Worm (Caenorhabditis elegans) whole organism, L4 larva: Measurements from ENCODE around the gene timm-17B.2.

Source experiments
- F10B5.3 ChIP-seq: sonication (generic microtip); optimal IDR thresholded peaks from 2 replicates; lab custom pipeline; 2016; ENCODE audit warnings: mild to moderate bottlenecking, missing genetic modification characterization, missing compliant biosample characterization
- F26F4.8 ChIP-seq: fragments of 200-800 bp; sonication (Bioruptor generic); conservative IDR thresholded peaks from 2 replicates; pipeline ENCODE4 v1.3.6; 2022; ENCODE audit warnings: missing genetic modification characterization, missing compliant biosample characterization
- F44E2.7 ChIP-seq: fragments of 200-800 bp; sonication (Bioruptor generic); IDR thresholded peaks from 2 replicates; pipeline ENCODE4 v2.1.2; 2022; ENCODE audit warnings: missing genetic modification characterization, missing compliant biosample characterization
- T20F7.1 ChIP-seq: fragments of 200-800 bp; sonication (Bioruptor generic); optimal IDR thresholded peaks from 2 replicates; lab custom pipeline; 2018; ENCODE audit warnings: mild to moderate bottlenecking, missing genetic modification characterization, missing compliant biosample characterization
- Y5F2A.4 ChIP-seq: fragments of 200-800 bp; sonication (Bioruptor generic); optimal IDR thresholded peaks from 2 replicates; lab custom pipeline; 2018; ENCODE audit warnings: mild to moderate bottlenecking, missing genetic modification characterization, missing compliant biosample characterization
- aha-1 ChIP-seq: fragments of 150-350 bp; peaks from one replicate; lab custom pipeline; 2014; ENCODE audit warnings: missing biosample characterization, missing genetic modification characterization
- aly-2 ChIP-seq: sonication (generic microtip); optimal IDR thresholded peaks from 2 replicates; lab custom pipeline; 2018; ENCODE audit warnings: missing biosample characterization, missing genetic modification characterization
- ama-1 ChIP-seq: fragments of 150-350 bp; optimal IDR thresholded peaks from 2 replicates; lab custom pipeline; 2014; ENCODE audit warnings: inconsistent platforms, mixed read lengths
- attf-4 ChIP-seq: sonication (generic microtip); optimal IDR thresholded peaks from 3 replicates; lab custom pipeline; 2017; ENCODE audit warnings: missing biosample characterization, missing genetic modification characterization
- ceh-20 ChIP-seq: fragments of 200-800 bp; sonication (Bioruptor generic); IDR thresholded peaks from 2 replicates; pipeline ENCODE4 v1.3.6; 2022; ENCODE audit warnings: missing genetic modification reagents, missing genetic modification characterization, missing compliant biosample characterization
- ceh-28 ChIP-seq: fragments of 150-350 bp; optimal IDR thresholded peaks from 2 replicates; lab custom pipeline; 2014; ENCODE audit warnings: missing biosample characterization, missing genetic modification reagents, missing genetic modification characterization
- ceh-62 ChIP-seq: sonication (generic microtip); optimal IDR thresholded peaks from 2 replicates; lab custom pipeline; 2017; ENCODE audit warnings: missing biosample characterization, missing genetic modification characterization
- ceh-82 ChIP-seq: sonication (generic microtip); optimal IDR thresholded peaks from 2 replicates; lab custom pipeline; 2017; ENCODE audit warnings: missing biosample characterization, missing genetic modification characterization
- ces-1 ChIP-seq: fragments of 150-350 bp; sonication (generic microtip); optimal IDR thresholded peaks from 4 replicates; lab custom pipeline; 2014; ENCODE audit warnings: missing biosample characterization, missing genetic modification reagents, missing genetic modification characterization
- cey-2 ChIP-seq: sonication (generic microtip); optimal IDR thresholded peaks from 3 replicates; lab custom pipeline; 2017; ENCODE audit warnings: missing genetic modification characterization, mild to moderate bottlenecking, missing compliant biosample characterization, antibody characterized with exemption, borderline replicate concordance; ENCODE audit not compliant: insufficient read depth
- daf-19 ChIP-seq: fragments of 200-800 bp; sonication (Bioruptor generic); conservative IDR thresholded peaks from 2 replicates; pipeline ENCODE4 v1.3.6; 2022; ENCODE audit warnings: missing genetic modification characterization, missing compliant biosample characterization
- daf-8 ChIP-seq: fragments of 200-800 bp; sonication (Bioruptor generic); IDR thresholded peaks from 2 replicates; pipeline ENCODE4 v1.3.6; 2022; ENCODE audit warnings: missing genetic modification characterization, missing compliant biosample characterization
- dmd-9 ChIP-seq: fragments of 200-800 bp; sonication (Bioruptor generic); IDR thresholded peaks from 2 replicates; pipeline ENCODE4 v1.3.6; 2022; ENCODE audit warnings: missing genetic modification reagents, missing genetic modification characterization, missing compliant biosample characterization
- dpl-1 ChIP-seq: fragments of 150-350 bp; optimal IDR thresholded peaks from 2 replicates; lab custom pipeline; 2014; ENCODE audit warnings: missing biosample characterization, missing genetic modification reagents, missing genetic modification characterization
- duxl-1 ChIP-seq: sonication (generic microtip); optimal IDR thresholded peaks from 2 replicates; lab custom pipeline; 2016; ENCODE audit warnings: mild to moderate bottlenecking, missing genetic modification characterization, moderate library complexity, missing compliant biosample characterization; ENCODE audit not compliant: poor library complexity
- dve-1 ChIP-seq: sonication (generic microtip); optimal IDR thresholded peaks from 2 replicates; lab custom pipeline; 2017; ENCODE audit warnings: antibody characterized with exemption, mild to moderate bottlenecking, missing genetic modification characterization, missing compliant biosample characterization; ENCODE audit not compliant: insufficient read depth
- egl-27 ChIP-seq: sonication (generic microtip); optimal IDR thresholded peaks from 3 replicates; lab custom pipeline; 2017; ENCODE audit warnings: missing biosample characterization, missing genetic modification reagents, missing genetic modification characterization
- fkh-10 ChIP-seq: fragments of 150-350 bp; optimal IDR thresholded peaks from 2 replicates; lab custom pipeline; 2014; ENCODE audit warnings: missing biosample characterization, missing genetic modification reagents, missing genetic modification characterization
- hmg-1.1 ChIP-seq: fragments of 200-800 bp; sonication (Bioruptor generic); IDR thresholded peaks from 2 replicates; pipeline ENCODE4 v1.3.6; 2022; ENCODE audit warnings: missing genetic modification reagents, missing genetic modification characterization, missing compliant biosample characterization
- lsy-2 ChIP-seq, 2 experiments: fragments of 150-350 bp in 1 of 2; sonication (generic microtip) in 1 of 2; optimal IDR thresholded peaks; 2 replicates each; lab custom pipeline; 2014 to 2017; ENCODE audit warnings: missing biosample characterization in 2 of 2, missing genetic modification characterization in 2 of 2
- madf-5 ChIP-seq, 2 experiments: fragments of 200-800 bp; sonication (Bioruptor generic); IDR thresholded peaks; 2 replicates each; pipeline ENCODE4 v1.3.6; 2022; ENCODE audit warnings: missing compliant biosample characterization in 2 of 2, missing genetic modification characterization in 2 of 2
- madf-9 ChIP-seq: fragments of 200-800 bp; sonication (Bioruptor generic); conservative IDR thresholded peaks from 2 replicates; pipeline ENCODE4 v1.3.6; 2022; ENCODE audit warnings: missing genetic modification reagents, missing genetic modification characterization, missing compliant biosample characterization
- mes-2 ChIP-seq: sonication (generic microtip); optimal IDR thresholded peaks from 2 replicates; lab custom pipeline; 2016; ENCODE audit warnings: missing genotype, mild to moderate bottlenecking, missing genetic modification characterization, missing compliant biosample characterization; ENCODE audit not compliant: poor library complexity, severe bottlenecking
- mxl-2 ChIP-seq: fragments of 200-800 bp; sonication (Bioruptor generic); conservative IDR thresholded peaks from 2 replicates; pipeline ENCODE4 v1.3.6; 2022; ENCODE audit warnings: missing genetic modification reagents, missing genetic modification characterization, missing compliant biosample characterization
- mxl-3 ChIP-seq: fragments of 200-800 bp; sonication (Bioruptor generic); optimal IDR thresholded peaks from 2 replicates; lab custom pipeline; 2018; ENCODE audit warnings: mild to moderate bottlenecking, missing genetic modification characterization, missing compliant biosample characterization
- nhr-10 ChIP-seq: fragments of 150-350 bp; optimal IDR thresholded peaks from 2 replicates; lab custom pipeline; 2014; ENCODE audit warnings: missing biosample characterization, missing genetic modification characterization
- nhr-102 ChIP-seq: sonication (generic microtip); optimal IDR thresholded peaks from 2 replicates; lab custom pipeline; 2016; ENCODE audit warnings: mild to moderate bottlenecking, missing genetic modification characterization, moderate library complexity, missing compliant biosample characterization
- nhr-11 ChIP-seq: fragments of 150-350 bp; optimal IDR thresholded peaks from 2 replicates; lab custom pipeline; 2014; ENCODE audit warnings: missing biosample characterization, missing genetic modification characterization
- nhr-237 ChIP-seq: sonication (generic microtip); optimal IDR thresholded peaks from 2 replicates; lab custom pipeline; 2017; ENCODE audit warnings: missing biosample characterization, missing genetic modification characterization
- nhr-25 ChIP-seq: sonication (generic microtip); optimal IDR thresholded peaks from 2 replicates; lab custom pipeline; 2017; ENCODE audit warnings: missing genetic modification characterization, mild to moderate bottlenecking, missing compliant biosample characterization, antibody characterized with exemption, moderate library complexity, borderline replicate concordance; ENCODE audit not compliant: insufficient read depth
- nhr-28 ChIP-seq: fragments of 150-350 bp; optimal IDR thresholded peaks from 2 replicates; lab custom pipeline; 2014; ENCODE audit warnings: missing biosample characterization, missing genetic modification characterization
- nhr-42 ChIP-seq: fragments of 200-800 bp; sonication (Bioruptor generic); IDR thresholded peaks from 2 replicates; pipeline ENCODE4 v1.3.6; 2022; ENCODE audit warnings: missing genetic modification characterization, missing compliant biosample characterization
- pha-4 ChIP-seq, 2 experiments: fragments of 150-350 bp in 1 of 2; fragments of 200-800 bp in 1 of 2; sonication (Bioruptor generic) in 1 of 2; IDR thresholded peaks in 1 of 2; optimal IDR thresholded peaks in 1 of 2; 2 replicates each; pipeline versions ENCODE4 v1.3.6 to Lab custom; 2014 to 2022; ENCODE audit warnings: missing genetic modification characterization in 2 of 2, missing genetic modification reagents in 2 of 2, missing biosample characterization in 1 of 2, missing compliant biosample characterization in 1 of 2
- pqm-1 ChIP-seq: sonication (generic microtip); optimal IDR thresholded peaks from 2 replicates; lab custom pipeline; 2017; ENCODE audit warnings: missing biosample characterization, missing genetic modification characterization
- rbr-2 ChIP-seq: sonication (generic microtip); optimal IDR thresholded peaks from 2 replicates; lab custom pipeline; 2016; ENCODE audit warnings: missing genotype, missing genetic modification characterization, missing compliant biosample characterization
- saeg-2 ChIP-seq: fragments of 200-800 bp; sonication (Bioruptor generic); IDR thresholded peaks from 2 replicates; pipeline ENCODE4 v1.3.6; 2022; ENCODE audit warnings: missing genetic modification reagents, missing genetic modification characterization, missing compliant biosample characterization
- set-16 ChIP-seq: fragments of 200-800 bp; sonication (Bioruptor generic); IDR thresholded peaks from 2 replicates; pipeline ENCODE4 v1.3.6; 2022; ENCODE audit warnings: missing genetic modification reagents, missing genetic modification characterization, missing compliant biosample characterization
- skn-1 ChIP-seq: fragments of 150-350 bp; optimal IDR thresholded peaks from 2 replicates; lab custom pipeline; 2014; ENCODE audit warnings: missing biosample characterization, missing genetic modification characterization
- snpc-1.2 ChIP-seq: fragments of 200-800 bp; sonication (Bioruptor generic); IDR thresholded peaks from 2 replicates; pipeline ENCODE4 v1.3.6; 2022; ENCODE audit warnings: missing genetic modification reagents, missing genetic modification characterization, missing compliant biosample characterization
- snpc-4 ChIP-seq: fragments of 150-350 bp; optimal IDR thresholded peaks from 2 replicates; lab custom pipeline; 2014; ENCODE audit warnings: missing biosample characterization, missing genetic modification characterization
- spr-3 ChIP-seq: fragments of 200-800 bp; sonication (Bioruptor generic); optimal IDR thresholded peaks from 2 replicates; lab custom pipeline; 2018; ENCODE audit warnings: mild to moderate bottlenecking, missing genetic modification characterization, missing compliant biosample characterization
- tag-97 ChIP-seq: fragments of 200-800 bp; sonication (Bioruptor generic); IDR thresholded peaks from 2 replicates; pipeline ENCODE4 v1.3.6; 2022; ENCODE audit warnings: missing genetic modification characterization, missing compliant biosample characterization
- unc-39 ChIP-seq: sonication (generic microtip); optimal IDR thresholded peaks from 2 replicates; lab custom pipeline; 2017; ENCODE audit warnings: missing biosample characterization, missing genetic modification characterization
- unc-62 ChIP-seq, 3 experiments: fragments of 150-350 bp in 1 of 3; sonication (generic microtip); optimal IDR thresholded peaks in 2 of 3; peaks in 1 of 3; 1 replicate in 1 of 3; 2 replicates in 2 of 3; lab custom pipeline; 2014 to 2017; ENCODE audit warnings: missing biosample characterization in 3 of 3, missing genetic modification characterization in 3 of 3, missing genetic modification reagents in 3 of 3, missing genotype in 1 of 3
- zag-1 ChIP-seq: fragments of 150-350 bp; optimal IDR thresholded peaks from 2 replicates; lab custom pipeline; 2014; ENCODE audit warnings: missing biosample characterization, missing genetic modification characterization
- zfp-2 ChIP-seq: sonication (generic microtip); optimal IDR thresholded peaks from 2 replicates; lab custom pipeline; 2016; ENCODE audit warnings: mild to moderate bottlenecking, missing genetic modification characterization, missing compliant biosample characterization

Gene timm-17B.2

ce11 chrIV:8377501-8377900 lies 18.9 kb upstream of the timm-17B.2 start, which contains the start of gene D2096.7 (continued):
- TF ChIP-seq cey-2 (tag; lab: Kevin White, UChicago) (no peak), T20F7.1 (peak; percentile 51), Y5F2A.4 (GFP tag; lab: Kevin White, UChicago) (peak; percentile 62), mes-2 (tag; lab: Kevin White, UChicago) (peak; percentile 28), ceh-82 (tag; lab: Kevin White, UChicago) (no peak), aha-1 (tag; lab: Kevin White, UChicago) (no peak), snpc-4 (tag; lab: Kevin White, UChicago) (no peak), unc-62 (GFP tag; optimal IDR thresholded peaks at IDR 0.05 in 1 of 2; lab: Kevin White, UChicago) (no peak), unc-62 (tag; optimal IDR thresholded peaks at IDR 0.05; lab: Kevin White, UChicago) (no peak), ceh-20 (GFP tag; lab: Robert Waterston, UW) (no peak), dmd-9 (GFP tag; lab: Robert Waterston, UW) (no peak), tag-97 (GFP tag; lab: Robert Waterston, UW) (no peak), skn-1 (tag; lab: Kevin White, UChicago) (no peak), fkh-10 (no peak), zfp-2 (tag; lab: Kevin White, UChicago) (no peak), ceh-28 (no peak), set-16 (no peak), hmg-1.1 (GFP tag; lab: Robert Waterston, UW) (0 out of 2 replicates have a peak, but pooled peaks have one; percentile 20), madf-5 (GFP tag; IDR thresholded peaks at IDR 0.05; lab: Robert Waterston, UW) (peak; percentile 56 to 88; a peak in 2 of 4 replicates), F26F4.8 (GFP tag; lab: Robert Waterston, UW) (no peak), dve-1 (tag; lab: Kevin White, UChicago) (no peak), nhr-28 (tag; lab: Kevin White, UChicago) (no peak), ces-1 (GFP tag; lab: Kevin White, UChicago) (no peak), unc-39 (tag; lab: Kevin White, UChicago) (no peak), ama-1 (lab: Kevin White, UChicago) (peak; percentile 89), F10B5.3 (tag; lab: Kevin White, UChicago) (no peak), snpc-1.2 (peak; percentile 90), saeg-2 (peak; percentile 47; the same call in 1 of the 2 replicates), mxl-2 (GFP tag; lab: Robert Waterston, UW) (0 out of 2 replicates have a peak, but pooled peaks have one; percentile 41), attf-4 (tag; lab: Kevin White, UChicago) (no peak), egl-27 (tag; lab: Kevin White, UChicago) (no peak), mxl-3 (GFP tag; lab: Kevin White, UChicago) (peak; percentile 39), daf-8 (GFP tag; lab: Robert Waterston, UW) (no peak), ceh-62 (no peak), daf-19 (GFP tag; lab: Robert Waterston, UW) (peak; percentile 54; the same call in 1 of the 2 replicates), duxl-1 (tag; lab: Kevin White, UChicago) (peak; percentile 44), lsy-2 (tag; optimal IDR thresholded peaks at IDR 0.05; lab: Kevin White, UChicago) (no peak), dpl-1 (GFP tag; lab: Kevin White, UChicago) (no peak), nhr-11 (tag; lab: Kevin White, UChicago) (no peak), nhr-237 (tag; lab: Kevin White, UChicago) (no peak), nhr-10 (no peak), madf-9 (GFP tag; lab: Robert Waterston, UW) (no peak), spr-3 (GFP tag; lab: Kevin White, UChicago) (peak; percentile 42), nhr-42 (GFP tag; lab: Robert Waterston, UW) (no peak), pha-4 (GFP tag; IDR thresholded peaks at IDR 0.05; lab: Robert Waterston, UW) (peak; percentile 74), pha-4 (tag; optimal IDR thresholded peaks at IDR 0.05; lab: Kevin White, UChicago) (no peak), nhr-102 (peak; percentile 58), pqm-1 (tag; lab: Kevin White, UChicago) (no peak), rbr-2 (tag; lab: Kevin White, UChicago) (no peak), F44E2.7 (no peak), zag-1 (tag; lab: Kevin White, UChicago) (no peak), nhr-25 (tag; lab: Kevin White, UChicago) (no peak), aly-2 (tag; lab: Kevin White, UChicago) (no peak)
